Worm (Caenorhabditis elegans) whole organism, mixed stage, embryonic: Measurements from ENCODE around the gene col-114.

Experiments used
- blmp-1 ChIP-seq: fragments of 150-350 bp; optimal IDR thresholded peaks from 2 replicates; lab custom pipeline; 2014; ENCODE audit warnings: missing biosample characterization, missing genetic modification characterization
- ztf-11 ChIP-seq: fragments of 150-350 bp; optimal IDR thresholded peaks from 2 replicates; lab custom pipeline; 2014; ENCODE audit warnings: missing biosample characterization, missing genetic modification characterization

- TF ChIP-seq blmp-1: no peak
- no peak for TF ChIP-seq ztf-11 (tag; lab: Kevin White, UChicago)
These were observed 11.8 kb downstream of the col-114 start for ce11 chrIV:7234623-7235022.
